Fruit fly (Drosophila melanogaster) whole organism, embryonic: ENCODE measurements around the gene Bsg.

Source experiments
- CG10979 ChIP-seq: fragments of 200-800 bp; sonication (Bioruptor generic); optimal IDR thresholded peaks from 2 replicates; lab custom pipeline; 2018; ENCODE audit warnings: missing biosample characterization, mild to moderate bottlenecking, missing genetic modification characterization, moderate library complexity
- CG11247 ChIP-seq: fragments of 200-800 bp; sonication (Bioruptor generic); IDR thresholded peaks from 2 replicates; pipeline ENCODE4 v1.3.6; 2022; ENCODE audit warnings: missing biosample characterization, missing genetic modification characterization
- CG15601 ChIP-seq: fragments of 200-800 bp; sonication (Bioruptor generic); optimal IDR thresholded peaks from 3 replicates; lab custom pipeline; 2019; ENCODE audit warnings: missing biosample characterization, mild to moderate bottlenecking, missing genetic modification characterization, moderate library complexity
- CG2120 ChIP-seq: fragments of 200-800 bp; sonication (Bioruptor generic); optimal IDR thresholded peaks from 3 replicates; lab custom pipeline; 2016; ENCODE audit warnings: missing biosample characterization, missing genetic modification characterization
- CG3726 ChIP-seq: fragments of 200-800 bp; sonication (Bioruptor generic); IDR thresholded peaks from 3 replicates; pipeline ENCODE4, ENCODE4 v1.3.6; 2022; ENCODE audit warnings: missing biosample characterization, missing genetic modification characterization
- CG4282 ChIP-seq: fragments of 200-800 bp; sonication (Bioruptor generic); optimal IDR thresholded peaks from 2 replicates; lab custom pipeline; 2016; ENCODE audit warnings: missing biosample characterization, missing genetic modification characterization
- CG6765 ChIP-seq: fragments of 200-800 bp; sonication (Bioruptor generic); optimal IDR thresholded peaks from 3 replicates; lab custom pipeline; 2017; ENCODE audit warnings: missing biosample characterization, mild to moderate bottlenecking, missing genetic modification characterization
- CkIIα-i1 ChIP-seq: fragments of 200-800 bp; sonication (Bioruptor generic); IDR thresholded peaks from 2 replicates; pipeline ENCODE4 v1.3.6; 2022; ENCODE audit warnings: missing biosample characterization, missing genetic modification characterization
- Deaf1 ChIP-seq: fragments of 200-800 bp; optimal IDR thresholded peaks from 3 replicates; lab custom pipeline; 2019; ENCODE audit warnings: missing biosample characterization, mild to moderate bottlenecking, missing genetic modification characterization, moderate library complexity
- Dfd ChIP-seq, 2 experiments: fragments of >200 bp; optimal IDR thresholded peaks; 2 replicates each; lab custom pipeline; 2017; ENCODE audit warnings: missing biosample characterization in 2 of 2, missing genetic modification characterization in 2 of 2
- bsh ChIP-seq, 2 experiments: fragments of 200-800 bp; sonication (Bioruptor generic); optimal IDR thresholded peaks; 2 replicates each; lab custom pipeline; 2017 to 2018; ENCODE audit warnings: mild to moderate bottlenecking in 2 of 2, missing biosample characterization in 2 of 2, missing genetic modification characterization in 2 of 2, moderate library complexity in 1 of 2
- cwo ChIP-seq: fragments of 200-800 bp; sonication (Bioruptor generic); optimal IDR thresholded peaks from 3 replicates; lab custom pipeline; 2017; ENCODE audit warnings: missing biosample characterization, missing genetic modification characterization, mild to moderate bottlenecking, moderate library complexity, missing genetic modification reagents
- lbe ChIP-seq: fragments of 200-800 bp; sonication (Bioruptor generic); optimal IDR thresholded peaks from 2 replicates; lab custom pipeline; 2016; ENCODE audit warnings: missing biosample characterization, mild to moderate bottlenecking, missing genetic modification characterization
- sisA ChIP-seq: fragments of 200-800 bp; sonication (Bioruptor generic); IDR thresholded peaks from 2 replicates; pipeline ENCODE4 v1.3.6; 2022; ENCODE audit warnings: missing biosample characterization, missing genetic modification characterization

- TF ChIP-seq CG6765: no peak
- TF ChIP-seq lbe (GFP tag; lab: Kevin White, UChicago): no peak
- no peak for TF ChIP-seq CG4282 (GFP tag; lab: Kevin White, UChicago)
- no peak for TF ChIP-seq Dfd (GFP tag; optimal IDR thresholded peaks at IDR 0.05; lab: Kevin White, UChicago)
- no peak for TF ChIP-seq CG10979
- TF ChIP-seq cwo (GFP tag; lab: Kevin White, UChicago): no peak
- no peak for TF ChIP-seq Deaf1 (tag; lab: Kevin White, UChicago)
- TF ChIP-seq CG2120 (GFP tag; lab: Kevin White, UChicago): no peak
- no peak for TF ChIP-seq CG3726 (GFP tag; lab: Robert Waterston, UW)
- no peak for TF ChIP-seq bsh (GFP tag; optimal IDR thresholded peaks at IDR 0.05; lab: Kevin White, UChicago)
- no peak for TF ChIP-seq CG15601 (tag; lab: Kevin White, UChicago)
- TF ChIP-seq sisA: no peak
- TF ChIP-seq CG11247 (GFP tag; lab: Robert Waterston, UW): no peak
- no peak for TF ChIP-seq CkIIα-i1 (GFP tag; lab: Robert Waterston, UW)
Observed at dm6 chr2L:8116632-8117193, 33.5 kb downstream of the Bsg start.
